Fruit fly (Drosophila melanogaster): Measurements from ENCODE around the gene CG3842.
A peak's percentile ranks its signal among the peaks of the same experiment; 100 is the strongest.

DNA sequence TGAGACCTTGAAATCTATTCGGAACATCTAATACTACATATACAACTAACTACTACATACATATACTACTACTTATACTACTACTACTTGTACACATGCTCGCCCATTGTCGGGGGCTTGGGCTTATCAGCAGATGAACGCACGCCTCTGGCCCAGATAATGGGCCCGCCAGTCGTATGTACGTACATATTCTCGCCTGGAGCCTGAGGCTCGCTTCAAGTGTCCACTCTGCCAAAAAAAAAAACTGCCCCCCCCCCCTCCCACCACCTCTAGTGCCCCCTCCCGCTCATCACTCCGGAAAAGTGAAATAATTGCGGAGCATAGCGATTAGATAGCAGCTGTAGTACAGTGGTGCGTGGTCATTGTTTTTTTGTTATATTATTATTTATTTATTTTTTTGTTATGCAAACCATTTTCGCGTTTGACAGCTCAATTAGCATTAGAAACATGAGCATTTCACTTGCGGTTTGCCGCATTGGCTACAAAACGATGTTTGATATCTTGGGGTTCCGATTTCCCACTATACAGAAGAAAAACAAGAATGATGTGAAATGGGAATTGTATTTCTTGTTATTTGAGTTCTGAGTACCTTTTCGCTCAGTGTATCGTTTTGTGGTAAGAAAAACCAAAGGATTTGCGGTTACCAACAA lies 19.3 kb downstream of the CG3842 start:
- TF ChIP-seq kah (GFP tag; optimal IDR thresholded peaks at IDR 0.05), result no peak
- TF ChIP-seq CG13424 (tag; optimal IDR thresholded peaks at IDR 0.05), result peak; percentile 10
- no peak for TF ChIP-seq CG14667 (GFP tag; IDR thresholded peaks at IDR 0.05)
- no peak for TF ChIP-seq prd (optimal IDR thresholded peaks at IDR 0.05)
- no peak for TF ChIP-seq prd (GFP tag; IDR thresholded peaks at IDR 0.05)
- no peak for TF ChIP-seq chn (GFP tag; optimal IDR thresholded peaks at IDR 0.05)
- TF ChIP-seq bigmax (GFP tag; optimal IDR thresholded peaks at IDR 0.05), result no peak
- no peak for TF ChIP-seq caup (GFP tag; optimal IDR thresholded peaks at IDR 0.05; ENCODE audit: severe bottlenecking)

Data from whole organism, embryonic.